Worm (Caenorhabditis elegans) whole organism, L3 larva: ENCODE data around the gene cnd-1.
A peak's percentile ranks its signal among the peaks of the same experiment; 100 is the strongest.

Experiments
- ZK546.5 ChIP-seq: sonication (generic microtip); optimal IDR thresholded peaks from 2 replicates; lab custom pipeline; 2017; ENCODE audit warnings: missing biosample characterization, missing genetic modification characterization
- ama-1 ChIP-seq: fragments of 150-350 bp; optimal IDR thresholded peaks from 2 replicates; lab custom pipeline; 2018
- ceh-16 ChIP-seq: sonication (generic microtip); optimal IDR thresholded peaks from 2 replicates; lab custom pipeline; 2017; ENCODE audit warnings: missing biosample characterization, missing genetic modification characterization
- lin-39 ChIP-seq: fragments of 150-350 bp; optimal IDR thresholded peaks from 2 replicates; lab custom pipeline; 2018; ENCODE audit warnings: missing biosample characterization, missing genetic modification reagents, missing genetic modification characterization
- nhr-12 ChIP-seq: fragments of 150-350 bp; optimal IDR thresholded peaks from 2 replicates; lab custom pipeline; 2014; ENCODE audit warnings: missing biosample characterization, missing genetic modification characterization
- nhr-237 ChIP-seq: fragments of 150-350 bp; optimal IDR thresholded peaks from 2 replicates; lab custom pipeline; 2014; ENCODE audit warnings: missing biosample characterization, missing genetic modification characterization
- nhr-76 ChIP-seq: fragments of 150-350 bp; sonication (generic microtip); optimal IDR thresholded peaks from 5 replicates; lab custom pipeline; 2014; ENCODE audit warnings: missing biosample characterization, missing genetic modification characterization
- skn-1 ChIP-seq: fragments of 150-350 bp; optimal IDR thresholded peaks from 2 replicates; lab custom pipeline; 2014; ENCODE audit warnings: missing biosample characterization, missing genetic modification characterization
- snpc-4 ChIP-seq: fragments of 150-350 bp; optimal IDR thresholded peaks from 2 replicates; lab custom pipeline; 2014; ENCODE audit warnings: missing biosample characterization, missing genetic modification characterization
- zag-1 ChIP-seq: fragments of 150-350 bp; optimal IDR thresholded peaks from 2 replicates; lab custom pipeline; 2014; ENCODE audit warnings: missing biosample characterization, missing genetic modification characterization

ce11 chrIII:5277740-5278139 is 33.3 kb upstream of the cnd-1 start, which contains the start of gene clk-1:
- TF ChIP-seq skn-1 (tag; lab: Kevin White, UChicago) (no peak), ama-1 (peak; percentile 43), nhr-237 (no peak), ceh-16 (tag; lab: Kevin White, UChicago) (no peak), snpc-4 (tag; lab: Kevin White, UChicago) (no peak), zag-1 (tag; lab: Kevin White, UChicago) (no peak), lin-39 (tag; lab: Kevin White, UChicago) (no peak), nhr-76 (tag; lab: Kevin White, UChicago) (no peak), nhr-12 (tag; lab: Kevin White, UChicago) (no peak), ZK546.5 (no peak)
